Worm (Caenorhabditis elegans) whole organism, L1 larva: Measurements from ENCODE around the gene F20B6.5.
A peak's percentile ranks its signal among the peaks of the same experiment; 100 is the strongest.

ENCODE experiments used
- dpl-1 ChIP-seq, 3 experiments: fragments of 150-350 bp in 2 of 3; sonication (generic microtip) in 1 of 3; optimal IDR thresholded peaks; 2 replicates each; lab custom pipeline; 2014 to 2017; ENCODE audit warnings: missing biosample characterization in 3 of 3, missing genetic modification characterization in 3 of 3, missing genetic modification reagents in 3 of 3
- lin-15B ChIP-seq: fragments of 150-350 bp; sonication (generic microtip); optimal IDR thresholded peaks from 3 replicates; lab custom pipeline; 2014; ENCODE audit warnings: missing biosample characterization, missing genetic modification characterization
- tbx-2 ChIP-seq: sonication (generic microtip); optimal IDR thresholded peaks from 2 replicates; lab custom pipeline; 2016; ENCODE audit warnings: missing genetic modification characterization, missing compliant biosample characterization
- ztf-11 ChIP-seq, 2 experiments: sonication (generic microtip); optimal IDR thresholded peaks; 2 replicates each; lab custom pipeline; 2016 to 2017; ENCODE audit warnings: missing genetic modification characterization in 2 of 2, missing biosample characterization in 1 of 2, missing compliant biosample characterization in 1 of 2

- peak; percentile 97 for TF ChIP-seq tbx-2 (tag; lab: Kevin White, UChicago)
- no peak for TF ChIP-seq lin-15B
- peak; percentile 19 to 45 (median 22) for TF ChIP-seq dpl-1 (GFP tag; optimal IDR thresholded peaks at IDR 0.05; lab: Kevin White, UChicago)
- peak in 1 of 2 experiments; percentile 92 for TF ChIP-seq ztf-11 (tag; optimal IDR thresholded peaks at IDR 0.05; lab: Kevin White, UChicago)
These were observed 23.2 kb upstream of the F20B6.5 start for ce11 chrX:4222779-4223387.
